Worm (Caenorhabditis elegans): ENCODE results near the gene gpx-3.

gpx-3 gene

ce11 chrX:9576928-9577327, 10.8 kb upstream of the gpx-3 start, which contains the start of gene glb-17:
TSS of gene glb-17 (minus strand) at chrX:9577028.
- TF ChIP-seq lin-15B (tag; optimal IDR thresholded peaks at IDR 0.05): no peak
- no peak for TF ChIP-seq F49E8.2 (tag; optimal IDR thresholded peaks at IDR 0.05; ENCODE audit: borderline replicate concordance)
- TF ChIP-seq unc-62 (GFP tag; optimal IDR thresholded peaks at IDR 0.05 in 1 of 2): peak in 1 of 2 experiments; percentile 43
- TF ChIP-seq unc-62 (tag; optimal IDR thresholded peaks at IDR 0.05): no peak

ce11 chrX:9584333-9584732, 3.4 kb upstream of the gpx-3 start, which contains the start of gene gpx-5:
TSS of gene gpx-5 (plus strand) at chrX:9584668.
- TF ChIP-seq nhr-41 (GFP tag; IDR thresholded peaks at IDR 0.05) (no peak), mdl-1 (tag; optimal IDR thresholded peaks at IDR 0.05) (peak in 1 of 2 experiments; percentile 30), nhr-10 (tag; optimal IDR thresholded peaks at IDR 0.05) (no peak), nhr-28 (tag; optimal IDR thresholded peaks at IDR 0.05) (peak; percentile 35), skn-1 (tag; optimal IDR thresholded peaks at IDR 0.05) (no peak), dve-1 (tag; optimal IDR thresholded peaks at IDR 0.05; ENCODE audit: insufficient read depth) (peak; percentile 1), unc-62 (GFP tag; optimal IDR thresholded peaks at IDR 0.05 in 1 of 2) (peak in 1 of 2 experiments; percentile 87), unc-62 (tag; optimal IDR thresholded peaks at IDR 0.05) (no peak), mxl-3 (GFP tag; optimal IDR thresholded peaks at IDR 0.05) (peak; percentile 14), zip-2 (tag; optimal IDR thresholded peaks at IDR 0.05) (no peak), aha-1 (tag) (peak; percentile 12)

ce11 chrX:9585584-9586166, 2.1 kb upstream of the gpx-3 start:
- no peak for TF ChIP-seq ztf-11 (tag; optimal IDR thresholded peaks at IDR 0.05)
- TF ChIP-seq unc-62 (GFP tag; optimal IDR thresholded peaks at IDR 0.05 in 1 of 2): peak in 1 of 2 experiments; percentile 96
- no peak for TF ChIP-seq unc-62 (tag; optimal IDR thresholded peaks at IDR 0.05)

ce11 chrX:9589123-9589522, 1.4 kb downstream of the gpx-3 start, which contains the start of gene del-8:
TSS of gene del-8 (plus strand) at chrX:9589423.
- no peak for TF ChIP-seq lin-15B (tag; optimal IDR thresholded peaks at IDR 0.05)
- TF ChIP-seq arid-1 (GFP tag; conservative IDR thresholded peaks at IDR 0.05): no peak
- TF ChIP-seq ZK337.2 (GFP tag; IDR thresholded peaks at IDR 0.05): no peak
- TF ChIP-seq pha-4 (GFP tag; IDR thresholded peaks at IDR 0.05): no peak
- TF ChIP-seq pha-4 (tag; optimal IDR thresholded peaks at IDR 0.05): no peak
- no peak for TF ChIP-seq tra-1 (GFP tag; IDR thresholded peaks at IDR 0.05)
- TF ChIP-seq cey-2 (tag; optimal IDR thresholded peaks at IDR 0.05; ENCODE audit: borderline replicate concordance, insufficient read depth): no peak
- no peak for TF ChIP-seq Y105C5A.15 (GFP tag; IDR thresholded peaks at IDR 0.05)
- no peak for TF ChIP-seq ceh-44 (GFP tag; IDR thresholded peaks at IDR 0.05)
- TF ChIP-seq unc-39 (tag; optimal IDR thresholded peaks at IDR 0.05): no peak

- TF ChIP-seq hmg-1.1 (GFP tag; IDR thresholded peaks at IDR 0.05) (no peak), nhr-10 (tag; optimal IDR thresholded peaks at IDR 0.05) (no peak), php-3 (GFP tag; IDR thresholded peaks at IDR 0.05) (no peak), spr-1 (tag; optimal IDR thresholded peaks at IDR 0.05) (no peak), lir-3 (tag; optimal IDR thresholded peaks at IDR 0.05) (no peak), T20F7.1 (GFP tag; optimal IDR thresholded peaks at IDR 0.05) (no peak), daf-16 (GFP tag; optimal IDR thresholded peaks at IDR 0.05) (no peak), daf-16 (tag; optimal IDR thresholded peaks at IDR 0.05) (no peak), dmd-9 (GFP tag; IDR thresholded peaks at IDR 0.05) (no peak), egl-27 (tag; optimal IDR thresholded peaks at IDR 0.05) (no peak), hlh-30 (tag; optimal IDR thresholded peaks at IDR 0.05; ENCODE audit: insufficient read depth) (no peak), lsy-2 (tag; optimal IDR thresholded peaks at IDR 0.05) (no peak), daf-12 (tag; optimal IDR thresholded peaks at IDR 0.05) (no peak), ctbp-1 (GFP tag; IDR thresholded peaks at IDR 0.05) (no peak), daf-8 (GFP tag; IDR thresholded peaks at IDR 0.05) (no peak), fkh-10 (GFP tag; optimal IDR thresholded peaks at IDR 0.05) (no peak), arid-1 (GFP tag; conservative IDR thresholded peaks at IDR 0.05) (no peak), mes-2 (tag; optimal IDR thresholded peaks at IDR 0.05; ENCODE audit: poor library complexity, severe bottlenecking) (no peak)
Measured at ce11 chrX:9597299-9597698, 9.6 kb downstream of the gpx-3 start.

Data from whole organism, L4 larva.